Fruit fly (Drosophila melanogaster): ENCODE measurements around the gene Bet5.

Gene Bet5

DNA sequence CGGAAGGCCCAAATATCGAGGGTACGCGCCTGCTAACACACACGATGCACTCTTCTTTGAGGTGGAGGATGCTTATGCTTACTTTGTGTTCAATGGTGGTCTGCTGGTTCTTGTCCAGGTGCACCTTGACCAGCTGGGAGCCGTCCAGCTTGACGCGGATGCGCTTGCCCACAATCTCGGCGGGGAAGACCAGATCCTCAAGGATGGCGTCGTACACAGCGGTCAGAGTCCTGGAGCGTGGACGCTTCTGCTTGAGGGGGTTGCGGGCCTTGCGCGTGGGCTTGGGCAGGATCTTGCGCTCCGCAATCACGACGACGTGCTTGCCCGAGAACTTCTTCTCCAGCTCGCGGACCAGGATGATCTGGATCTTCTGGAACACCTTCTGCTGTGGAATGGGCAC, 28.0 kb downstream of the Bet5 start:
- TF ChIP-seq brk (GFP tag; optimal IDR thresholded peaks at IDR 0.05), result no peak

DNA sequence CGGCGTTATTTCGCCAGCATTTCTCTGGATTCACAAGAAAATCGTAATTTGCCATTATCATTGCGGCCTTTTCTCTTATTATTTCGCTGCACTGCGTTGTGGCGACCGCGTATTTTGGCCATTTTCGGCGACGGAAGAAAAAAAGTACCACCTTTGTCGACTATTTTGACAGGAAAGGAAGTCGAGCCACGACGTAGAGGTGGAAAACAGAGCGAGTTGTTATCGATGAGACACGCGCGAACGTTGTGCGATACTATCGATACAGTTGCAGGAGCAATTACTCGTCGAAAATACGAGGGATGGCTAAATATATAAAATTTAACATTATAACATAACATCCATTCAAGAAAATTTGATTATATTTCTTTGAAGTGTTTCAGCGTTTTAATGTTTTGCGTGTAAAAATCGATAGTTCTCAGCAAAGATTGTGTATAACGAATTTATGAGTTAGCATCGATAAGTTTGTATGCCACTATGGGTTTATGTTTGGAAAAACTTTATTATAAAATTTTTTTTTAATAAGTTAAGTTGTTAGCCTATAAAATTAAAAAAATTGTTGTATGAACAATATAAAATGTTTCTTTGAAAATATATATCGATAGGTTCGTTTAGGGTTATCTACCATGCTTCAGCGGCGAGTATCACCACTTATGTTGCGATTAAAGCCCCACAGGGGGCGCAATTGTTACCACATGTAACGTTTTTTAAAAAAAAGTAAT, 28.9 kb downstream of the Bet5 start, which contains the start of gene RpS7:
Gene RpS7 (minus strand): TSS at position 255 of the 719 bp plus-strand sequence.
- TF ChIP-seq Hnf4 (GFP tag; optimal IDR thresholded peaks at IDR 0.05), result peak; percentile 34
- peak in 1 of 2 experiments; percentile 44 for TF ChIP-seq foxo (GFP tag; optimal IDR thresholded peaks at IDR 0.05)
- no peak for TF ChIP-seq Rel (GFP tag; optimal IDR thresholded peaks at IDR 0.05)
- peak; percentile 49 for TF ChIP-seq Rel (tag; optimal IDR thresholded peaks at IDR 0.05)
- TF ChIP-seq dmrt93B (GFP tag; optimal IDR thresholded peaks at IDR 0.05), result peak; percentile 64
- peak; percentile 82 for TF ChIP-seq Hr83 (GFP tag; optimal IDR thresholded peaks at IDR 0.05; ENCODE audit: poor library complexity, severe bottlenecking)
- no peak for TF ChIP-seq usp (GFP tag; optimal IDR thresholded peaks at IDR 0.05)
- peak; percentile 70 for TF ChIP-seq CG9705 (GFP tag; optimal IDR thresholded peaks at IDR 0.05)
- TF ChIP-seq ey (GFP tag; optimal IDR thresholded peaks at IDR 0.05), result peak; percentile 13
- peak; percentile 69 for TF ChIP-seq rgr (GFP tag; optimal IDR thresholded peaks at IDR 0.05)
- no peak for TF ChIP-seq tai (GFP tag; optimal IDR thresholded peaks at IDR 0.05)
- TF ChIP-seq lola (GFP tag; optimal IDR thresholded peaks at IDR 0.05), result no peak
- no peak for TF ChIP-seq jim (GFP tag; optimal IDR thresholded peaks at IDR 0.05)
- TF ChIP-seq Myc (optimal IDR thresholded peaks at IDR 0.05), result peak; percentile 53
- no peak for TF ChIP-seq Abd-B (GFP tag; optimal IDR thresholded peaks at IDR 0.05)
- no peak for TF ChIP-seq pan (optimal IDR thresholded peaks at IDR 0.05)
- peak; percentile 47 for TF ChIP-seq psq (GFP tag; optimal IDR thresholded peaks at IDR 0.05)
- TF ChIP-seq Hr78 (GFP tag; optimal IDR thresholded peaks at IDR 0.05), result no peak
- no peak for TF ChIP-seq dl (GFP tag; optimal IDR thresholded peaks at IDR 0.05; ENCODE audit: insufficient read depth in 1 of 2, partially characterized antibody in 2 of 2)
- peak; percentile 45 for TF ChIP-seq GATAd (GFP tag; optimal IDR thresholded peaks at IDR 0.05)
- TF ChIP-seq br (GFP tag; optimal IDR thresholded peaks at IDR 0.05), result peak; percentile 39
- TF ChIP-seq CrebA (GFP tag; optimal IDR thresholded peaks at IDR 0.05; ENCODE audit: borderline replicate concordance), result no peak
- TF ChIP-seq Dfd (GFP tag; optimal IDR thresholded peaks at IDR 0.05), result no peak
- TF ChIP-seq fru (GFP tag; optimal IDR thresholded peaks at IDR 0.05), result peak; percentile 55
- peak; percentile 42 for TF ChIP-seq OdsH (GFP tag; optimal IDR thresholded peaks at IDR 0.05)
- peak; percentile 34 for TF ChIP-seq Jra (GFP tag; optimal IDR thresholded peaks at IDR 0.05)
- no peak for TF ChIP-seq sage (GFP tag; optimal IDR thresholded peaks at IDR 0.05)
- TF ChIP-seq Mio (GFP tag; optimal IDR thresholded peaks at IDR 0.05), result no peak
- TF ChIP-seq woc (GFP tag; optimal IDR thresholded peaks at IDR 0.05), result peak; percentile 29
- TF ChIP-seq sv (GFP tag; optimal IDR thresholded peaks at IDR 0.05), result peak; percentile 56
- TF ChIP-seq HLH106 (tag; optimal IDR thresholded peaks at IDR 0.05), result peak; percentile 67
- TF ChIP-seq N (GFP tag; optimal IDR thresholded peaks at IDR 0.05), result no peak
- no peak for TF ChIP-seq CG32264 (GFP tag; optimal IDR thresholded peaks at IDR 0.05)
- no peak for TF ChIP-seq Vsx2 (GFP tag; optimal IDR thresholded peaks at IDR 0.05; ENCODE audit: partially characterized antibody)
- TF ChIP-seq Sp1 (GFP tag; optimal IDR thresholded peaks at IDR 0.05), result peak; percentile 77
- no peak for TF ChIP-seq brk (GFP tag; optimal IDR thresholded peaks at IDR 0.05)
- peak; percentile 36 for TF ChIP-seq dsf (GFP tag; optimal IDR thresholded peaks at IDR 0.05; ENCODE audit: borderline replicate concordance)
- no peak for TF ChIP-seq Dif (GFP tag; optimal IDR thresholded peaks at IDR 0.05; ENCODE audit: partially characterized antibody)
- peak; percentile 84 for TF ChIP-seq h (GFP tag; optimal IDR thresholded peaks at IDR 0.05)

DNA sequence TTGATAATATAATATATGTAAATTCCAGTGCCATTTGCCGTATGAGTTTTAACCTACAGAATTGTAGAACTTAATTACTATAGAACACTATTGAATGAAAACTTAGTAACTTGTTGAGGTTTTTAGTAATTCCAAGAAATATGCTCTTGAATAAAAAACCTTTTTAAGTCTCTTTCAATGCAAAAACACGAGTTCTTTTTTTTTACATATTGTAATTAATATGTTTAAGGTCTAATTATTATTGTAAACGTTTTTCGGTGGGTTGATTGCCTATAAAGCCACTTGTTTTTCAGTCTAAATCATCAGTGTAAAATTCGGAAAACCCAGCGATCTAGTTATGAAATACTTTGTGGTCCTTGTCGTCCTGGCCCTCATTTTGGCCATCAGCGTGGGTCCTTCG, 29.6 kb downstream of the Bet5 start, which contains the start of gene Anp:
Gene Anp (plus strand): TSS at position 301 of the 400 bp plus-strand sequence.
- no peak for TF ChIP-seq CG9705 (GFP tag; optimal IDR thresholded peaks at IDR 0.05)
- TF ChIP-seq Hr78 (GFP tag; optimal IDR thresholded peaks at IDR 0.05), result no peak

Data from whole organism, wandering third instar larva.